Worm (Caenorhabditis elegans) whole organism, L1 larva: ENCODE measurements around the gene F36G9.3.

Experiments used
- C16A3.4 ChIP-seq: fragments of 150-350 bp; optimal IDR thresholded peaks from 2 replicates; lab custom pipeline; 2014; ENCODE audit warnings: missing biosample characterization, missing genetic modification characterization
- aly-2 ChIP-seq: fragments of 150-350 bp; optimal IDR thresholded peaks from 2 replicates; lab custom pipeline; 2014; ENCODE audit warnings: missing biosample characterization, missing genetic modification characterization
- ama-1 ChIP-seq: fragments of 150-350 bp; optimal IDR thresholded peaks from 2 replicates; lab custom pipeline; 2014
- blmp-1 ChIP-seq: fragments of 150-350 bp; optimal IDR thresholded peaks from 2 replicates; lab custom pipeline; 2014; ENCODE audit warnings: missing biosample characterization, missing genetic modification characterization
- ceh-63 ChIP-seq: fragments of 200-800 bp; sonication (Bioruptor generic); optimal IDR thresholded peaks from 2 replicates; lab custom pipeline; 2018; ENCODE audit warnings: mild to moderate bottlenecking, missing genetic modification characterization, missing compliant biosample characterization
- ceh-90 ChIP-seq: sonication (generic microtip); optimal IDR thresholded peaks from 2 replicates; lab custom pipeline; 2016; ENCODE audit warnings: missing genetic modification characterization, missing compliant biosample characterization
- ces-1 ChIP-seq: fragments of 150-350 bp; optimal IDR thresholded peaks from 2 replicates; lab custom pipeline; 2014; ENCODE audit warnings: missing biosample characterization, missing genetic modification reagents, missing genetic modification characterization
- dsc-1 ChIP-seq: sonication (generic microtip); optimal IDR thresholded peaks from 2 replicates; lab custom pipeline; 2016; ENCODE audit warnings: mild to moderate bottlenecking, missing genetic modification characterization, missing compliant biosample characterization
- efl-1 ChIP-seq, 4 experiments: fragments of 150-350 bp; optimal IDR thresholded peaks in 3 of 4; peaks in 1 of 4; 1 replicate in 1 of 4; 2 replicates in 3 of 4; lab custom pipeline; 2014; ENCODE audit warnings: missing biosample characterization in 2 of 4, missing genetic modification characterization in 2 of 4, missing genetic modification reagents in 2 of 4
- egl-27 ChIP-seq, 2 experiments: fragments of 150-350 bp in 1 of 2; sonication (generic microtip); optimal IDR thresholded peaks; 3 replicates each; lab custom pipeline; 2017 to 2018; ENCODE audit warnings: missing biosample characterization in 2 of 2, missing genetic modification characterization in 2 of 2, missing genetic modification reagents in 2 of 2
- fkh-10 ChIP-seq: sonication (generic microtip); optimal IDR thresholded peaks from 2 replicates; lab custom pipeline; 2017; ENCODE audit warnings: missing biosample characterization, missing genetic modification reagents, missing genetic modification characterization
- fkh-4 ChIP-seq: sonication (generic microtip); optimal IDR thresholded peaks from 2 replicates; lab custom pipeline; 2016; ENCODE audit warnings: missing compliant biosample characterization, missing genetic modification characterization, borderline replicate concordance
- fkh-8 ChIP-seq: sonication (generic microtip); optimal IDR thresholded peaks from 2 replicates; lab custom pipeline; 2016; ENCODE audit warnings: mild to moderate bottlenecking, missing genetic modification characterization, missing compliant biosample characterization
- hlh-4 ChIP-seq: sonication (generic microtip); optimal IDR thresholded peaks from 2 replicates; lab custom pipeline; 2016; ENCODE audit warnings: mild to moderate bottlenecking, missing genetic modification characterization, missing compliant biosample characterization
- hpl-2 ChIP-seq: fragments of 150-350 bp; optimal IDR thresholded peaks from 2 replicates; lab custom pipeline; 2014; ENCODE audit warnings: missing biosample characterization, missing genetic modification reagents, missing genetic modification characterization
- lin-13 ChIP-seq: fragments of 150-350 bp; optimal IDR thresholded peaks from 2 replicates; lab custom pipeline; 2014; ENCODE audit warnings: missing biosample characterization, missing genetic modification reagents, missing genetic modification characterization
- lin-14 ChIP-seq: fragments of 200-800 bp; sonication (Bioruptor generic); optimal IDR thresholded peaks from 2 replicates; lab custom pipeline; 2018; ENCODE audit warnings: mild to moderate bottlenecking, missing genetic modification characterization, moderate library complexity, missing compliant biosample characterization
- lsy-2 ChIP-seq, 2 experiments: fragments of 150-350 bp; optimal IDR thresholded peaks; 2 replicates each; lab custom pipeline; 2014; ENCODE audit warnings: missing biosample characterization in 2 of 2, missing genetic modification characterization in 2 of 2
- mef-2 ChIP-seq: fragments of 150-350 bp; optimal IDR thresholded peaks from 2 replicates; lab custom pipeline; 2014; ENCODE audit warnings: missing biosample characterization, missing genetic modification characterization
- mep-1 ChIP-seq: fragments of 150-350 bp; optimal IDR thresholded peaks from 2 replicates; lab custom pipeline; 2014; ENCODE audit warnings: missing biosample characterization, missing genetic modification characterization
- nhr-20 ChIP-seq: sonication (generic microtip); optimal IDR thresholded peaks from 2 replicates; lab custom pipeline; 2016; ENCODE audit warnings: mild to moderate bottlenecking, missing genetic modification characterization, missing compliant biosample characterization
- nhr-71 ChIP-seq: sonication (generic microtip); optimal IDR thresholded peaks from 2 replicates; lab custom pipeline; 2016; ENCODE audit warnings: mild to moderate bottlenecking, missing genetic modification characterization, moderate library complexity, missing compliant biosample characterization
- nhr-84 ChIP-seq: sonication (generic microtip); optimal IDR thresholded peaks from 2 replicates; lab custom pipeline; 2017; ENCODE audit warnings: missing biosample characterization, missing genetic modification characterization
- nhr-85 ChIP-seq: sonication (generic microtip); peaks from one replicate; lab custom pipeline; 2016; ENCODE audit warnings: missing genetic modification characterization, inconsistent platforms, missing compliant biosample characterization
- pqm-1 ChIP-seq: sonication (generic microtip); optimal IDR thresholded peaks from 3 replicates; lab custom pipeline; 2017; ENCODE audit warnings: missing biosample characterization, missing genetic modification characterization
- snpc-4 ChIP-seq: fragments of 150-350 bp; optimal IDR thresholded peaks from 2 replicates; lab custom pipeline; 2014; ENCODE audit warnings: missing biosample characterization, missing genetic modification characterization
- sup-37 ChIP-seq: fragments of 200-800 bp; sonication (Bioruptor generic); optimal IDR thresholded peaks from 2 replicates; lab custom pipeline; 2018; ENCODE audit warnings: mild to moderate bottlenecking, missing genetic modification characterization, missing compliant biosample characterization
- swsn-7 ChIP-seq: sonication (generic microtip); optimal IDR thresholded peaks from 2 replicates; lab custom pipeline; 2016; ENCODE audit warnings: missing genetic modification characterization, missing compliant biosample characterization
- tbx-2 ChIP-seq: sonication (generic microtip); optimal IDR thresholded peaks from 2 replicates; lab custom pipeline; 2016; ENCODE audit warnings: missing genetic modification characterization, missing compliant biosample characterization
- unc-86 ChIP-seq: sonication (generic microtip); optimal IDR thresholded peaks from 2 replicates; lab custom pipeline; 2016; ENCODE audit warnings: missing genetic modification characterization, missing compliant biosample characterization
- unc-98 ChIP-seq: fragments of 200-800 bp; sonication (Bioruptor generic); IDR thresholded peaks from 2 replicates; pipeline ENCODE4 v1.3.6; 2022; ENCODE audit warnings: missing genetic modification characterization, missing compliant biosample characterization

F36G9.3 gene

DNA sequence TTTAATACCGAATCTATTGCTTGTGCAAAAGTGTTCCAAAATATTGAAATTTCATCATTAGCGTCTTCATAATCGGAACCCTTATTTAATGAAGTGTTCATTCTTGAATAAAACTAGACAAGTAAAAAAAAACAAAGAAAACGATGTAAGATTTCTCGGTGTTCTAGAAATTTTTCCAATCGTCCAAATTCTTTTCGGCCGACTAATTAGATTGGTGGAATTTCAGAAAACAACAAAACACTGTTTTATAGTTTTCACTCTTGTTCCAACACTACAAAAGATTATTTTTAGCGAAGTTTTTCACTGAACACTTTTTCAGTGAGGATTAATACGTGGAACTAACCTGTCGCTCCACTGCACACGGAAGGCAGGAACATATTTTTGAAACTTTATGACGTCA is 4.4 kb upstream of the F36G9.3 start, which contains the start of gene srw-56:
TSS of gene srw-56 (minus strand) at position 101 of the 400 bp plus-strand sequence.
- TF ChIP-seq efl-1 (optimal IDR thresholded peaks at IDR 0.05; lab: Kevin White, UChicago) (no peak), efl-1 (GFP tag; optimal IDR thresholded peaks at IDR 0.05 in 1 of 2; lab: Kevin White, UChicago) (peak in 1 of 2 experiments; percentile 61), ceh-90 (tag; lab: Kevin White, UChicago) (no peak)
- TF ChIP-seq, all 84 proteins: peak for 1

DNA sequence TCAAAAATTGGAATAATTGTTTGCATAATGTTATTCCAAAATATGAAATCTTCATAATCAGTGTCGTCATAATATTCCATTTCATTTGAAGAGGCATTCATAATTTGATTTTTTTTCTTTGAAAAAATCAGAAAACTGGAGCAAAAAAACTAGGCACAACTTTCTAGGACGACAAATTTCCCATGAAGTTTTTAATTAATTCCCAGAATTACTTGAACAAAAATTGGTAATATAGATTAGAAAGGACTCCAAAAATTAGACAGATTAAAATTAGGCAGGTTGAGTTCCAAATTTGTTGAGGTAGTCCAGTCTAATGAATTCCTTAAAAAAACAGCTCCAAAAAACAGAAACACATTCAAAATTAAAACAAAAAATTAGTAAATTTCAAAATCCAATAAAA is 2.3 kb upstream of the F36G9.3 start, which contains the start of gene srw-57:
TSS of gene srw-57 (minus strand) at position 101 of the 400 bp plus-strand sequence.
- TF ChIP-seq nhr-85 (tag; lab: Kevin White, UChicago): no peak
- no peak for TF ChIP-seq lin-13 (GFP tag; lab: Kevin White, UChicago)
- TF ChIP-seq, all 84 proteins: peak for 0

DNA sequence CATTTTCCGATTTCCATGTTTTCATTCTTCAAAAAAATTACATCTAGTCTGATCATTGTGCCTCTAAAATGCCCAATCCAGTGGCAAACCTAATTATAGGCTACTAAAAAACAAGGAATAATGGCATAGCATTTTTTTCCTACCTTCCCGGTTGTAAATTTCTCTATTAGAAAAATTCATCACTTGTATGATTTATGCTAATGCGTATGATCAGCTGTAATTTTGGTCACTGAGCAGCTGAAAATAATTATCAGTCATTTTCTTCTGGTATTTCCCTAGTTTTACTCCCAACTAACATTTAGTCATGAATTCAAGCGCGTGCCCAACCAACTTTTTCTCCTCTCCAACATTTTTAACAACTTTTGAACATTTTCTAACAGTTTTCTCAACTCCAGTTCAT is 1.7 kb upstream of the F36G9.3 start, which contains the start of gene srh-186:
TSS of gene srh-186 (plus strand) at position 301 of the 400 bp plus-strand sequence.
- TF ChIP-seq nhr-71 (no peak), pqm-1 (tag; lab: Kevin White, UChicago) (no peak), tbx-2 (tag; lab: Kevin White, UChicago) (no peak), ces-1 (GFP tag; lab: Kevin White, UChicago) (no peak), egl-27 (tag; optimal IDR thresholded peaks at IDR 0.05; lab: Kevin White, UChicago) (no peak), nhr-84 (tag; lab: Kevin White, UChicago) (no peak), ama-1 (lab: Kevin White, UChicago) (no peak), aly-2 (no peak), ceh-90 (tag; lab: Kevin White, UChicago) (no peak), ceh-63 (GFP tag; lab: Kevin White, UChicago) (no peak), hpl-2 (no peak)

DNA sequence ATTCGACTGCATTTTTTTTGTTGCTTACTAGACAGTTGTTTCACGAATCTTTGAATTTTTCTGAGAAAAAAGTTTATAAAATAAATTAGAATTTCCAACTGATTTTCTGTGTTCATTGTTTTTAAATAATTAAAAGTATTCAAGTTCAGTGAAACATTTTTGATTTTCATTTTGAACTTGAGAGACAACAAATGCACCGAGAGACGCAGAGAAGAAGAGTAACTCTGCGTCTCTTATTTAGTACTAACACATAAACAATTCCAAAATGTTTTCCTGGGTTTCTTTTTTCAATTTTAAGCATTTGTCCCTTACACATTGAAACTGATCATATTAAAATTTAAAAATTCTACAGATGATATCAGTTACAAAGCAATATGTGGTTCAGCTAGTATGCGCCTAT is 2.3 kb downstream of the F36G9.3 start:
- TF ChIP-seq blmp-1: no peak
- no peak for TF ChIP-seq mef-2 (tag; lab: Kevin White, UChicago)
- peak; percentile 35 to 41 for TF ChIP-seq efl-1 (optimal IDR thresholded peaks at IDR 0.05; lab: Kevin White, UChicago)
- peak in 1 of 2 experiments; percentile 82 for TF ChIP-seq efl-1 (GFP tag; optimal IDR thresholded peaks at IDR 0.05 in 1 of 2; lab: Kevin White, UChicago)
- TF ChIP-seq nhr-20 (tag; lab: Kevin White, UChicago): peak; percentile 53
- peak; percentile 55 for TF ChIP-seq lin-14 (GFP tag; lab: Kevin White, UChicago)
- no peak for TF ChIP-seq unc-98 (GFP tag; lab: Robert Waterston, UW)
- peak; percentile 87 for TF ChIP-seq nhr-85 (tag; lab: Kevin White, UChicago)
- peak; percentile 8 for TF ChIP-seq mep-1 (tag; lab: Kevin White, UChicago)
- peak; percentile 13 to 14 for TF ChIP-seq lsy-2 (tag; optimal IDR thresholded peaks at IDR 0.05; lab: Kevin White, UChicago)
- no peak for TF ChIP-seq hlh-4 (tag; lab: Kevin White, UChicago)
- no peak for TF ChIP-seq fkh-4 (tag; lab: Kevin White, UChicago)

- no peak for TF ChIP-seq C16A3.4 (tag; lab: Kevin White, UChicago)
- no peak for TF ChIP-seq swsn-7
- peak; percentile 39 for TF ChIP-seq fkh-8
- TF ChIP-seq aly-2: no peak
- TF ChIP-seq, all 84 proteins: peak for 1
Measured at ce11 chrV:15965114-15965513, 7.9 kb downstream of the F36G9.3 start, which contains the start of gene sri-2. Gene sri-2 (minus strand): TSS chrV:15965214.

- TF ChIP-seq unc-86 (tag; lab: Kevin White, UChicago) (no peak), snpc-4 (tag; lab: Kevin White, UChicago) (no peak), swsn-7 (no peak), fkh-10 (GFP tag; lab: Kevin White, UChicago) (no peak), ces-1 (GFP tag; lab: Kevin White, UChicago) (no peak), dsc-1 (tag; lab: Kevin White, UChicago) (no peak), lin-13 (GFP tag; lab: Kevin White, UChicago) (no peak), sup-37 (no peak), hpl-2 (no peak)
Measured at ce11 chrV:15967542-15967941, 10.3 kb downstream of the F36G9.3 start, which contains the start of gene sri-1. Gene sri-1 (minus strand): TSS chrV:15967642.
